Worm (Caenorhabditis elegans): ENCODE results near the gene egl-27.

Gene egl-27

DNA sequence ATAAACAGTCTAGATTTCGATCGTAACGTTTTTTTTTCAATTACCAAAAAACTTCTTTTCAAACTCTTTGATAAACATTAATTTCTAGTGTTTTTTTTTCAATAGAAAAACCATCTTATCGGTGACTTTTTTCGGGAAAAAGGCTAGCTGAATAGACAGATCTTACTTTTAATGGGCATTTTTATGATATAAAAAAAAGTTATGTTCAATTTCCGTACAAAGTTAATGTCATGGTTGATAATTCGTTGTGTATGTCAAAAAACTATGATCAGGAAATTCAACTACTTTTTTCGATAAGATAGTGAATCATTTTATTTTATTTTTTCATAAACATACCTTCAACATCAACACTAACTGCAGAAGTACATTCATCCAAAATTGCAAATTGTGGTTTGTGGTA lies 49.8 kb downstream of the egl-27 start:
- TF ChIP-seq gei-8 (GFP tag; optimal IDR thresholded peaks at IDR 0.05) (no peak), skn-1 (tag; optimal IDR thresholded peaks at IDR 0.05) (no peak), daf-16 (GFP tag; optimal IDR thresholded peaks at IDR 0.05) (no peak), daf-16 (tag; optimal IDR thresholded peaks at IDR 0.05) (peak; percentile 58), cey-2 (tag; optimal IDR thresholded peaks at IDR 0.05; ENCODE audit: borderline replicate concordance, insufficient read depth) (no peak), jun-1 (tag; optimal IDR thresholded peaks at IDR 0.05) (no peak), pqm-1 (tag; optimal IDR thresholded peaks at IDR 0.05) (peak; percentile 29), nhr-11 (tag; optimal IDR thresholded peaks at IDR 0.05) (no peak), daf-19 (GFP tag; conservative IDR thresholded peaks at IDR 0.05) (no peak), F37D6.2 (tag; optimal IDR thresholded peaks at IDR 0.05) (no peak), nhr-28 (tag; optimal IDR thresholded peaks at IDR 0.05) (no peak), dve-1 (tag; optimal IDR thresholded peaks at IDR 0.05; ENCODE audit: insufficient read depth) (peak; percentile 37), F44E2.7 (GFP tag; IDR thresholded peaks at IDR 0.05) (no peak), ceh-20 (GFP tag; IDR thresholded peaks at IDR 0.05) (no peak), dmd-6 (GFP tag; IDR thresholded peaks at IDR 0.05) (no peak), madf-9 (GFP tag; conservative IDR thresholded peaks at IDR 0.05) (no peak), ZK546.5 (tag; optimal IDR thresholded peaks at IDR 0.05) (no peak), php-3 (GFP tag; IDR thresholded peaks at IDR 0.05) (peak; percentile 84), Y48G9A.11 (GFP tag; IDR thresholded peaks at IDR 0.05) (no peak), mep-1 (tag; optimal IDR thresholded peaks at IDR 0.05) (no peak), hlh-30 (tag; optimal IDR thresholded peaks at IDR 0.05; ENCODE audit: insufficient read depth) (no peak), duxl-1 (tag; optimal IDR thresholded peaks at IDR 0.05; ENCODE audit: poor library complexity) (no peak), ctbp-1 (GFP tag; IDR thresholded peaks at IDR 0.05) (no peak), nhr-77 (tag; optimal IDR thresholded peaks at IDR 0.05) (no peak), dpl-1 (GFP tag; optimal IDR thresholded peaks at IDR 0.05) (no peak)

- TF ChIP-seq pqm-1 (tag; optimal IDR thresholded peaks at IDR 0.05) = peak; percentile 29
- no peak for TF ChIP-seq lin-13 (GFP tag; optimal IDR thresholded peaks at IDR 0.05)
- no peak for TF ChIP-seq dmd-8 (GFP tag; IDR thresholded peaks at IDR 0.05)
- TF ChIP-seq F49E8.2 (tag; optimal IDR thresholded peaks at IDR 0.05; ENCODE audit: borderline replicate concordance) = no peak
- TF ChIP-seq lin-39 (tag; optimal IDR thresholded peaks at IDR 0.05) = no peak
- no peak for TF ChIP-seq ceh-32 (tag; optimal IDR thresholded peaks at IDR 0.05; ENCODE audit: poor library complexity)
- no peak for TF ChIP-seq Y48G9A.11 (GFP tag; IDR thresholded peaks at IDR 0.05)
- peak; percentile 1 for TF ChIP-seq hlh-11 (tag; optimal IDR thresholded peaks at IDR 0.05)
- TF ChIP-seq nhr-28 (tag; optimal IDR thresholded peaks at IDR 0.05) = peak; percentile 75
- TF ChIP-seq nhr-77 (tag; optimal IDR thresholded peaks at IDR 0.05) = no peak
- no peak for TF ChIP-seq ama-1 (optimal IDR thresholded peaks at IDR 0.05)
- no peak for TF ChIP-seq daf-16 (GFP tag; optimal IDR thresholded peaks at IDR 0.05)
- TF ChIP-seq daf-16 (tag; optimal IDR thresholded peaks at IDR 0.05) = peak; percentile 23
- TF ChIP-seq zfp-3 (GFP tag; conservative IDR thresholded peaks at IDR 0.05) = no peak
- TF ChIP-seq dmd-6 (GFP tag; IDR thresholded peaks at IDR 0.05) = 0 out of 2 replicates have a peak, but pooled peaks have one; percentile 14
- TF ChIP-seq hlh-30 (tag; optimal IDR thresholded peaks at IDR 0.05; ENCODE audit: insufficient read depth) = no peak
- 0 out of 2 replicates have a peak, but pooled peaks have one; percentile 21 for TF ChIP-seq nhr-41 (GFP tag; IDR thresholded peaks at IDR 0.05)
- no peak for TF ChIP-seq R02D3.7 (tag; optimal IDR thresholded peaks at IDR 0.05)
- TF ChIP-seq nhr-237 (tag; optimal IDR thresholded peaks at IDR 0.05) = no peak
- TF ChIP-seq F10B5.3 (tag; optimal IDR thresholded peaks at IDR 0.05) = no peak
Observed at ce11 chrII:6887319-6888005, 52.7 kb downstream of the egl-27 start, which contains the start of gene pmp-2. pmp-2 (minus strand) TSS chrII:6887805.

- TF ChIP-seq sdz-12 (GFP tag; optimal IDR thresholded peaks at IDR 0.05) (no peak), nhr-41 (GFP tag; IDR thresholded peaks at IDR 0.05) (no peak), ZK546.5 (tag; optimal IDR thresholded peaks at IDR 0.05) (no peak), duxl-1 (tag; optimal IDR thresholded peaks at IDR 0.05; ENCODE audit: poor library complexity) (peak; percentile 34), mdl-1 (tag; optimal IDR thresholded peaks at IDR 0.05) (no peak), daf-8 (GFP tag; IDR thresholded peaks at IDR 0.05) (no peak), ceh-28 (tag; optimal IDR thresholded peaks at IDR 0.05) (no peak), skn-1 (tag; optimal IDR thresholded peaks at IDR 0.05) (no peak), mxl-2 (GFP tag; conservative IDR thresholded peaks at IDR 0.05) (no peak), attf-4 (tag; optimal IDR thresholded peaks at IDR 0.05) (peak; percentile 9), ceh-82 (tag; optimal IDR thresholded peaks at IDR 0.05) (no peak), ceh-44 (GFP tag; IDR thresholded peaks at IDR 0.05) (no peak), dpl-1 (GFP tag; optimal IDR thresholded peaks at IDR 0.05) (no peak), spr-3 (GFP tag; optimal IDR thresholded peaks at IDR 0.05) (no peak), daf-12 (tag; optimal IDR thresholded peaks at IDR 0.05) (no peak), nhr-6 (tag; optimal IDR thresholded peaks at IDR 0.05) (no peak)
Observed at ce11 chrII:6888211-6888610, 53.4 kb downstream of the egl-27 start.

Data from whole organism, L4 larva.